Worm (Caenorhabditis elegans): Measurements from ENCODE around the gene ketn-1.

ce11 chrV:2771560-2771959 lies 36.1 kb downstream of the ketn-1 start, which contains the start of gene srh-56:
- no peak for TF ChIP-seq pes-1 (GFP tag; IDR thresholded peaks at IDR 0.05)
- no peak for TF ChIP-seq hmbx-1 (tag; optimal IDR thresholded peaks at IDR 0.05)
- no peak for TF ChIP-seq aly-1 (tag; optimal IDR thresholded peaks at IDR 0.05)
- no peak for TF ChIP-seq tbx-37 (GFP tag; conservative IDR thresholded peaks at IDR 0.05)
- TF ChIP-seq ama-1 (optimal IDR thresholded peaks at IDR 0.05), result no peak

All from whole organism, early embryonic.